Fruit fly (Drosophila melanogaster): ENCODE measurements around the gene CG42526.
A peak's percentile ranks its signal among the peaks of the same experiment; 100 is the strongest.

The CG42526 gene

dm6 chr3L:9420054-9420818, 15.0 kb downstream of the CG42526 start (continued):
- TF ChIP-seq NfI (GFP tag; optimal IDR thresholded peaks at IDR 0.05) (peak; percentile 51), CG4820 (GFP tag; optimal IDR thresholded peaks at IDR 0.05) (no peak), nau (GFP tag; optimal IDR thresholded peaks at IDR 0.05) (peak; percentile 59), Xbp1 (GFP tag; optimal IDR thresholded peaks at IDR 0.05) (peak; percentile 54), CG1603 (tag; optimal IDR thresholded peaks at IDR 0.05) (peak; percentile 70), repo (GFP tag; optimal IDR thresholded peaks at IDR 0.05) (no peak), ind (GFP tag; optimal IDR thresholded peaks at IDR 0.05) (peak; percentile 31), Gsc (GFP tag; IDR thresholded peaks at IDR 0.05) (0 out of 2 replicates have a peak, but pooled peaks have one; percentile 32), CG30431 (GFP tag; optimal IDR thresholded peaks at IDR 0.05) (no peak), CG16779 (GFP tag; IDR thresholded peaks at IDR 0.05) (no peak), unpg (GFP tag; optimal IDR thresholded peaks at IDR 0.05) (peak; percentile 62), luna (GFP tag; optimal IDR thresholded peaks at IDR 0.05) (no peak), D (optimal IDR thresholded peaks at IDR 0.05) (no peak), D (GFP tag; optimal IDR thresholded peaks at IDR 0.05) (peak; percentile 3), peb (GFP tag; IDR thresholded peaks at IDR 0.05) (peak; percentile 17; the same call in 1 of the 2 replicates), wor (GFP tag; IDR thresholded peaks at IDR 0.05) (peak; percentile 38; the same call in 1 of the 2 replicates), Drgx (GFP tag; IDR thresholded peaks at IDR 0.05) (peak; percentile 95), Dbx (GFP tag; IDR thresholded peaks at IDR 0.05) (0 out of 3 replicates have a peak, but pooled peaks have one; percentile 32), knrl (GFP tag; IDR thresholded peaks at IDR 0.05; ENCODE audit: partially characterized antibody) (no peak), crp (GFP tag; optimal IDR thresholded peaks at IDR 0.05) (no peak), fd102C (GFP tag; optimal IDR thresholded peaks at IDR 0.05) (no peak), Lim3 (GFP tag; IDR thresholded peaks at IDR 0.05) (0 out of 2 replicates have a peak, but pooled peaks have one; percentile 19), emc (GFP tag; optimal IDR thresholded peaks at IDR 0.05) (no peak), chif (GFP tag; optimal IDR thresholded peaks at IDR 0.05) (peak in 1 of 2 experiments; percentile 28), dmrt99B (tag; optimal IDR thresholded peaks at IDR 0.05) (peak; percentile 75), CG11398 (GFP tag; optimal IDR thresholded peaks at IDR 0.05) (peak; percentile 2), Med (GFP tag) (peak; percentile 81), CG2712 (tag; optimal IDR thresholded peaks at IDR 0.05) (peak; percentile 57), ERR (GFP tag; optimal IDR thresholded peaks at IDR 0.05) (no peak), tio (GFP tag; optimal IDR thresholded peaks at IDR 0.05) (no peak), MESR4 (GFP tag; optimal IDR thresholded peaks at IDR 0.05) (no peak), CG17328 (GFP tag; IDR thresholded peaks at IDR 0.05) (peak; percentile 69), dysf (GFP tag; IDR thresholded peaks at IDR 0.05) (no peak; the same call in 2 of the 3 replicates), CG10321 (GFP tag; IDR thresholded peaks at IDR 0.05) (no peak), CG8290 (GFP tag; optimal IDR thresholded peaks at IDR 0.05) (no peak), CG8290 (tag; optimal IDR thresholded peaks at IDR 0.05) (peak in 1 of 2 experiments; percentile 43), al (GFP tag; IDR thresholded peaks at IDR 0.05) (no peak), lilli (GFP tag; optimal IDR thresholded peaks at IDR 0.05) (peak; percentile 18), org-1 (GFP tag; optimal IDR thresholded peaks at IDR 0.05) (peak; percentile 50), CG17829 (tag; optimal IDR thresholded peaks at IDR 0.05) (peak; percentile 2), Hey (tag; optimal IDR thresholded peaks at IDR 0.05) (no peak), CG14014 (GFP tag; IDR thresholded peaks at IDR 0.05) (peak; percentile 53; the same call in 1 of the 2 replicates), Hmr (GFP tag; optimal IDR thresholded peaks at IDR 0.05) (peak; percentile 9), pita (GFP tag; optimal IDR thresholded peaks at IDR 0.05) (no peak), crol (GFP tag; IDR thresholded peaks at IDR 0.05) (no peak), B-H2 (GFP tag; optimal IDR thresholded peaks at IDR 0.05) (no peak), CG7357 (GFP tag; IDR thresholded peaks at IDR 0.05) (no peak), Trl (optimal IDR thresholded peaks at IDR 0.05) (peak in 1 of 2 experiments; percentile 1), Trl (GFP tag; optimal IDR thresholded peaks at IDR 0.05) (no peak), CG15011 (GFP tag; optimal IDR thresholded peaks at IDR 0.05) (no peak), schlank (tag; optimal IDR thresholded peaks at IDR 0.05) (no peak)
